Fruit fly (Drosophila melanogaster) whole organism, embryonic: ENCODE results near the gene sicily.
A peak's percentile ranks its signal among the peaks of the same experiment; 100 is the strongest.

Source experiments
- Ada2b ChIP-seq: fragments of 200-800 bp; sonication (Bioruptor generic); IDR thresholded peaks from 2 replicates; pipeline ENCODE4 v1.3.6; 2022; ENCODE audit warnings: missing biosample characterization, missing genetic modification characterization
- CG1024 ChIP-seq: fragments of 200-800 bp; sonication (Bioruptor generic); IDR thresholded peaks from 2 replicates; pipeline ENCODE4 v1.3.6; 2022; ENCODE audit warnings: missing biosample characterization, missing genetic modification characterization
- CG10565 ChIP-seq: fragments of 200-800 bp; sonication (Bioruptor generic); optimal IDR thresholded peaks from 3 replicates; lab custom pipeline; 2016; ENCODE audit warnings: missing biosample characterization, mild to moderate bottlenecking, missing genetic modification characterization
- CG10654 ChIP-seq: fragments of 200-800 bp; sonication (Bioruptor generic); optimal IDR thresholded peaks from 2 replicates; lab custom pipeline; 2016; ENCODE audit warnings: missing biosample characterization, missing genetic modification characterization
- CG12104 ChIP-seq: fragments of 200-800 bp; sonication (Bioruptor generic); optimal IDR thresholded peaks from 3 replicates; lab custom pipeline; 2016; ENCODE audit warnings: missing biosample characterization, missing genetic modification characterization
- CG12659 ChIP-seq: fragments of 200-800 bp; sonication (Bioruptor generic); optimal IDR thresholded peaks from 3 replicates; lab custom pipeline; 2017; ENCODE audit warnings: mild to moderate bottlenecking, missing biosample characterization, missing genetic modification reagents, missing genetic modification characterization
- CG15479 ChIP-seq: fragments of 200-800 bp; sonication (Bioruptor generic); optimal IDR thresholded peaks from 3 replicates; lab custom pipeline; 2019; ENCODE audit warnings: missing biosample characterization, mild to moderate bottlenecking, missing genetic modification characterization, moderate library complexity
- CG1603 ChIP-seq: fragments of 200-800 bp; sonication (Bioruptor generic); optimal IDR thresholded peaks from 2 replicates; lab custom pipeline; 2019; ENCODE audit warnings: missing biosample characterization, mild to moderate bottlenecking, missing genetic modification characterization, moderate library complexity
- CG18011 ChIP-seq: fragments of 200-800 bp; sonication (Bioruptor generic); optimal IDR thresholded peaks from 2 replicates; lab custom pipeline; 2017; ENCODE audit warnings: missing biosample characterization, missing genetic modification characterization, mild to moderate bottlenecking, moderate library complexity, missing genotype
- CG1832 ChIP-seq: fragments of 200-800 bp; sonication (Bioruptor generic); optimal IDR thresholded peaks from 2 replicates; lab custom pipeline; 2017; ENCODE audit warnings: missing biosample characterization, mild to moderate bottlenecking, missing genetic modification characterization, inconsistent platforms
- CG2129 ChIP-seq: fragments of 200-800 bp; sonication (Bioruptor generic); IDR thresholded peaks from 2 replicates; pipeline ENCODE4 v1.3.6; 2022; ENCODE audit warnings: missing biosample characterization, missing genetic modification characterization; ENCODE audit not compliant: partially characterized antibody
- CG30020 ChIP-seq: fragments of 200-800 bp; optimal IDR thresholded peaks from 2 replicates; lab custom pipeline; 2019; ENCODE audit warnings: missing biosample characterization, mild to moderate bottlenecking, missing genetic modification characterization, moderate library complexity
- CG32532 ChIP-seq: fragments of 200-800 bp; sonication (Bioruptor generic); IDR thresholded peaks from 2 replicates; pipeline ENCODE4 v1.3.6; 2022; ENCODE audit warnings: missing biosample characterization, missing genetic modification characterization
- CG4282 ChIP-seq: fragments of 200-800 bp; sonication (Bioruptor generic); optimal IDR thresholded peaks from 2 replicates; lab custom pipeline; 2016; ENCODE audit warnings: missing biosample characterization, missing genetic modification characterization
- CG6813 ChIP-seq: fragments of 200-800 bp; sonication (Bioruptor generic); optimal IDR thresholded peaks from 2 replicates; lab custom pipeline; 2017; ENCODE audit warnings: missing biosample characterization, missing genetic modification characterization, mild to moderate bottlenecking, moderate library complexity, missing genetic modification reagents
- CG7372 ChIP-seq: fragments of 200-800 bp; sonication (Bioruptor generic); IDR thresholded peaks from 2 replicates; pipeline ENCODE4 v1.3.6; 2022; ENCODE audit warnings: missing biosample characterization, missing genetic modification characterization
- CG7839 ChIP-seq: fragments of 200-800 bp; sonication (Bioruptor generic); optimal IDR thresholded peaks from 3 replicates; lab custom pipeline; 2018; ENCODE audit warnings: missing biosample characterization, mild to moderate bottlenecking, missing genetic modification characterization, moderate library complexity
- CG8944 ChIP-seq: fragments of 200-800 bp; sonication (Bioruptor generic); optimal IDR thresholded peaks from 3 replicates; lab custom pipeline; 2016; ENCODE audit warnings: missing biosample characterization, missing genetic modification characterization
- CHES-1-like ChIP-seq: fragments of 200-800 bp; sonication (Bioruptor generic); optimal IDR thresholded peaks from 2 replicates; lab custom pipeline; 2016; ENCODE audit warnings: missing biosample characterization, missing genetic modification characterization
- Camta ChIP-seq: fragments of 200-800 bp; sonication (Bioruptor generic); optimal IDR thresholded peaks from 2 replicates; lab custom pipeline; 2016; ENCODE audit warnings: missing biosample characterization, missing genetic modification characterization
- CkIIα-i1 ChIP-seq: fragments of 200-800 bp; sonication (Bioruptor generic); IDR thresholded peaks from 2 replicates; pipeline ENCODE4 v1.3.6; 2022; ENCODE audit warnings: missing biosample characterization, missing genetic modification characterization
- D19A ChIP-seq: fragments of 200-800 bp; optimal IDR thresholded peaks from 3 replicates; lab custom pipeline; 2019; ENCODE audit warnings: missing biosample characterization, mild to moderate bottlenecking, missing genetic modification characterization, moderate library complexity
- Hmx ChIP-seq: fragments of 200-800 bp; sonication (Bioruptor generic); optimal IDR thresholded peaks from 2 replicates; lab custom pipeline; 2016; ENCODE audit warnings: missing biosample characterization, missing genetic modification characterization
- Lim3 ChIP-seq: fragments of 200-800 bp; sonication (Bioruptor generic); IDR thresholded peaks from 2 replicates; pipeline ENCODE4 v1.3.6; 2022; ENCODE audit warnings: missing biosample characterization, missing genetic modification characterization
- Lpt ChIP-seq: fragments of >200 bp; optimal IDR thresholded peaks from 2 replicates; lab custom pipeline; 2018; ENCODE audit warnings: missing biosample characterization, missing genetic modification characterization
- Myb ChIP-seq: fragments of 200-800 bp; sonication (Bioruptor generic); optimal IDR thresholded peaks from 2 replicates; lab custom pipeline; 2016; ENCODE audit warnings: missing biosample characterization, missing genetic modification characterization
- TFAM ChIP-seq: fragments of 200-800 bp; sonication (Bioruptor generic); optimal IDR thresholded peaks from 2 replicates; lab custom pipeline; 2017; ENCODE audit warnings: missing biosample characterization, missing genetic modification characterization, inconsistent platforms
- Usf ChIP-seq: fragments of 200-800 bp; sonication (Bioruptor generic); optimal IDR thresholded peaks from 2 replicates; lab custom pipeline; 2017; ENCODE audit warnings: missing genotype, missing biosample characterization, missing genetic modification characterization
- al ChIP-seq: fragments of 200-800 bp; sonication (Bioruptor generic); IDR thresholded peaks from 2 replicates; pipeline ENCODE4 v1.3.6; 2022; ENCODE audit warnings: missing biosample characterization, missing genetic modification characterization
- ase ChIP-seq: fragments of 200-800 bp; sonication (Bioruptor generic); IDR thresholded peaks from 3 replicates; pipeline ENCODE4 v1.3.6; 2022; ENCODE audit warnings: missing biosample characterization, missing genetic modification characterization
- cato ChIP-seq: fragments of 200-800 bp; sonication (Bioruptor generic); optimal IDR thresholded peaks from 2 replicates; lab custom pipeline; 2016; ENCODE audit warnings: missing biosample characterization, missing genetic modification characterization, borderline replicate concordance
- crp ChIP-seq, 2 experiments: fragments of 200-800 bp; sonication (Bioruptor generic); optimal IDR thresholded peaks; 2 replicates in 1 of 2; 3 replicates in 1 of 2; lab custom pipeline; 2017; ENCODE audit warnings: missing biosample characterization in 2 of 2, missing genetic modification characterization in 2 of 2, mild to moderate bottlenecking in 1 of 2, moderate library complexity in 1 of 2
- da ChIP-seq: fragments of 200-800 bp; sonication (Bioruptor generic); optimal IDR thresholded peaks from 2 replicates; lab custom pipeline; 2016; ENCODE audit warnings: missing biosample characterization, missing genetic modification characterization
- dimm ChIP-seq: fragments of 200-800 bp; sonication (Bioruptor generic); IDR thresholded peaks from 2 replicates; pipeline ENCODE4 v1.3.6; 2022; ENCODE audit warnings: missing biosample characterization, missing genetic modification characterization
- emc ChIP-seq: fragments of 200-800 bp; sonication (Bioruptor generic); optimal IDR thresholded peaks from 2 replicates; lab custom pipeline; 2016; ENCODE audit warnings: missing biosample characterization, missing genetic modification characterization
- fru ChIP-seq: fragments of >200 bp; optimal IDR thresholded peaks from 2 replicates; lab custom pipeline; 2017
- fu2 ChIP-seq: fragments of 200-800 bp; sonication (Bioruptor generic); optimal IDR thresholded peaks from 2 replicates; lab custom pipeline; 2016; ENCODE audit warnings: missing biosample characterization, missing genetic modification characterization
- insv ChIP-seq, 2 experiments: fragments of 200-800 bp; sonication (Bioruptor generic); optimal IDR thresholded peaks; 3 replicates each; lab custom pipeline; 2016 to 2018; ENCODE audit warnings: missing biosample characterization in 2 of 2, missing genetic modification characterization in 2 of 2
- lab ChIP-seq: fragments of 200-800 bp; sonication (Bioruptor generic); optimal IDR thresholded peaks from 3 replicates; lab custom pipeline; 2017; ENCODE audit warnings: missing biosample characterization, missing genetic modification characterization, mild to moderate bottlenecking, moderate library complexity, missing genetic modification reagents
- lbe ChIP-seq: fragments of 200-800 bp; sonication (Bioruptor generic); optimal IDR thresholded peaks from 2 replicates; lab custom pipeline; 2016; ENCODE audit warnings: missing biosample characterization, mild to moderate bottlenecking, missing genetic modification characterization
- lov ChIP-seq, 2 experiments: fragments of 200-800 bp in 1 of 2; fragments of >200 bp in 1 of 2; sonication (Bioruptor generic) in 1 of 2; IDR thresholded peaks in 1 of 2; optimal IDR thresholded peaks in 1 of 2; 2 replicates in 1 of 2; 3 replicates in 1 of 2; pipeline versions ENCODE4 v1.3.6 to Lab custom; 2017 to 2022; ENCODE audit warnings: missing biosample characterization in 1 of 2, missing genetic modification characterization in 1 of 2
- nmo ChIP-seq: fragments of 200-800 bp; sonication (Bioruptor generic); optimal IDR thresholded peaks from 2 replicates; lab custom pipeline; 2018; ENCODE audit warnings: missing biosample characterization, mild to moderate bottlenecking, missing genetic modification characterization, moderate library complexity
- org-1 ChIP-seq: fragments of 200-800 bp; sonication (Bioruptor generic); optimal IDR thresholded peaks from 2 replicates; lab custom pipeline; 2017; ENCODE audit warnings: missing biosample characterization, missing genetic modification characterization
- pfk ChIP-seq: fragments of 200-800 bp; sonication (Bioruptor generic); optimal IDR thresholded peaks from 2 replicates; lab custom pipeline; 2018; ENCODE audit warnings: missing biosample characterization, mild to moderate bottlenecking, missing genetic modification characterization, moderate library complexity
- psq ChIP-seq: fragments of 200-800 bp; sonication (Bioruptor generic); optimal IDR thresholded peaks from 2 replicates; lab custom pipeline; 2017; ENCODE audit warnings: missing biosample characterization, missing genetic modification characterization
- run ChIP-seq: fragments of 200-800 bp; sonication (Bioruptor generic); optimal IDR thresholded peaks from 3 replicates; lab custom pipeline; 2018; ENCODE audit warnings: missing biosample characterization, mild to moderate bottlenecking, missing genetic modification characterization
- sd ChIP-seq: fragments of 200-800 bp; sonication (Bioruptor generic); optimal IDR thresholded peaks from 3 replicates; lab custom pipeline; 2018; ENCODE audit warnings: missing biosample characterization, mild to moderate bottlenecking, missing genetic modification characterization, moderate library complexity
- sens-2 ChIP-seq: fragments of 200-800 bp; sonication (Bioruptor generic); IDR thresholded peaks from 2 replicates; pipeline ENCODE4 v1.3.6; 2022; ENCODE audit warnings: missing biosample characterization, missing genetic modification characterization
- sob ChIP-seq: fragments of 200-800 bp; sonication (Bioruptor generic); IDR thresholded peaks from 2 replicates; pipeline ENCODE4 v1.3.6; 2022; ENCODE audit warnings: missing biosample characterization, missing genetic modification characterization
- tna ChIP-seq: fragments of 200-800 bp; sonication (Bioruptor generic); IDR thresholded peaks from 2 replicates; pipeline ENCODE4 v1.3.6; 2022; ENCODE audit warnings: missing biosample characterization, missing genetic modification characterization; ENCODE audit not compliant: partially characterized antibody
- tup ChIP-seq: fragments of 200-800 bp; sonication (Bioruptor generic); optimal IDR thresholded peaks from 2 replicates; lab custom pipeline; 2016; ENCODE audit warnings: missing biosample characterization, mild to moderate bottlenecking, missing genetic modification characterization, moderate library complexity

The sicily gene

DNA sequence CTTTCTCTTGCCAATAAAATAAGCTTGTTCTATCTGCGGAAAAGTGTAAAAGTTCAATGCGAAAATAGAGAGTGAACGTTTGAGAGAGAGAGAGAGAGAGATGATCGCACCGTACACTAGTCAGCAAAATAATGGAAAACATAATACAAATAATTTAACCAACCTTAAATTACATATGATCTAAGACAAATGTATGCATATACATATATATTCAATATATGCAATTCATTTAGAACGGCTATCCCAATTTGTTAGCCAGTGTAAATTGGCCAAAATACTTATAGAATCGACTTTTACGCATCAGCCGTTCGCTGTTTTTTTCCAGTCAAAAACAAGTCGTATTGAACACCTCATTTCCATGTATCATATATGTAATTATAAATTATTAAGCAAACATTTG is 33.7 kb downstream of the sicily start (continued):
- TF ChIP-seq CG1603 (tag; lab: Kevin White, UChicago) (no peak), fu2 (GFP tag; lab: Kevin White, UChicago) (no peak), emc (GFP tag; lab: Kevin White, UChicago) (no peak), CG7372 (no peak), run (tag; lab: Kevin White, UChicago) (no peak), psq (GFP tag; lab: Kevin White, UChicago) (no peak), CG30020 (tag; lab: Kevin White, UChicago) (no peak), sob (no peak; the same call in 1 of the 2 replicates), Lpt (no peak), CG12104 (GFP tag; lab: Kevin White, UChicago) (no peak), D19A (tag; lab: Kevin White, UChicago) (no peak), CG1832 (GFP tag; lab: Kevin White, UChicago) (no peak), TFAM (GFP tag; lab: Kevin White, UChicago) (no peak), lab (GFP tag; lab: Kevin White, UChicago) (peak; percentile 65), CG18011 (GFP tag; lab: Kevin White, UChicago) (peak; percentile 10), Hmx (no peak), fru (lab: Kevin White, UChicago) (no peak), CG10565 (GFP tag; lab: Kevin White, UChicago) (no peak), lbe (GFP tag; lab: Kevin White, UChicago) (peak; percentile 47), dimm (peak; percentile 43; the same call in 1 of the 2 replicates), CG32532 (GFP tag; lab: Robert Waterston, UW) (peak; percentile 88), CG8944 (no peak), Myb (no peak), sd (tag; lab: Kevin White, UChicago) (no peak), ase (GFP tag; lab: Robert Waterston, UW) (peak; percentile 66; the same call in 2 of the 3 replicates), Camta (GFP tag; lab: Kevin White, UChicago) (no peak), CG15479 (GFP tag; lab: Kevin White, UChicago) (no peak), lov (optimal IDR thresholded peaks at IDR 0.05; lab: Kevin White, UChicago) (no peak), lov (GFP tag; IDR thresholded peaks at IDR 0.05; lab: Robert Waterston, UW) (peak; percentile 39; the same call in 1 of the 3 replicates), al (GFP tag; lab: Robert Waterston, UW) (peak; percentile 56), pfk (GFP tag; lab: Kevin White, UChicago) (no peak), crp (GFP tag; optimal IDR thresholded peaks at IDR 0.05; lab: Kevin White, UChicago) (no peak), cato (GFP tag; lab: Kevin White, UChicago) (no peak), Lim3 (GFP tag; lab: Robert Waterston, UW) (no peak), Ada2b (peak; percentile 65), tup (GFP tag; lab: Kevin White, UChicago) (no peak), da (GFP tag; lab: Kevin White, UChicago) (no peak), CG6813 (GFP tag; lab: Kevin White, UChicago) (no peak), Usf (GFP tag; lab: Kevin White, UChicago) (no peak), CG7839 (tag; lab: Kevin White, UChicago) (no peak), CG1024 (0 out of 2 replicates have a peak, but pooled peaks have one; percentile 21), CHES-1-like (GFP tag; lab: Kevin White, UChicago) (no peak), CkIIα-i1 (no peak), CG12659 (GFP tag; lab: Kevin White, UChicago) (peak; percentile 25), nmo (GFP tag; lab: Kevin White, UChicago) (peak; percentile 48), CG10654 (GFP tag; lab: Kevin White, UChicago) (no peak), org-1 (GFP tag; lab: Kevin White, UChicago) (no peak), tna (no peak), CG4282 (GFP tag; lab: Kevin White, UChicago) (no peak), CG2129 (no peak), insv (GFP tag; optimal IDR thresholded peaks at IDR 0.05; lab: Kevin White, UChicago) (no peak), sens-2 (GFP tag; lab: Robert Waterston, UW) (no peak)
